Fruit fly (Drosophila melanogaster): ENCODE data around the gene Pc.

dm6 chr3L:21292700-21293099 is 25.1 kb downstream of the Pc start, which contains the start of gene Cpr78Ca:
- TF ChIP-seq pan (optimal IDR thresholded peaks at IDR 0.05) (no peak), lola (GFP tag; optimal IDR thresholded peaks at IDR 0.05) (no peak), Dif (GFP tag; optimal IDR thresholded peaks at IDR 0.05; ENCODE audit: partially characterized antibody) (no peak), psq (GFP tag; optimal IDR thresholded peaks at IDR 0.05) (no peak), rgr (GFP tag; optimal IDR thresholded peaks at IDR 0.05) (no peak)
